Worm (Caenorhabditis elegans): Measurements from ENCODE around the gene acr-14.

The acr-14 gene

ce11 chrII:8144543-8144942 lies 32.5 kb downstream of the acr-14 start, which contains the start of gene F10B5.2:
F10B5.2 (plus strand) TSS chrII:8144762.
- TF ChIP-seq efl-1 (optimal IDR thresholded peaks at IDR 0.05) (no peak), efl-1 (GFP tag; optimal IDR thresholded peaks at IDR 0.05 in 1 of 2) (peak in 1 of 2 experiments; percentile 75), nhr-77 (tag; optimal IDR thresholded peaks at IDR 0.05) (no peak), lsy-2 (tag; optimal IDR thresholded peaks at IDR 0.05) (peak in 1 of 2 experiments; percentile 43), lin-13 (GFP tag; optimal IDR thresholded peaks at IDR 0.05) (no peak), efl-3 (GFP tag; optimal IDR thresholded peaks at IDR 0.05) (no peak), nhr-90 (tag; optimal IDR thresholded peaks at IDR 0.05; ENCODE audit: poor library complexity) (no peak)

ce11 chrII:8143278-8143931 lies 33.6 kb downstream of the acr-14 start, which contains the start of the genes ints-11 and rpl-10:
ints-11 (minus strand) TSS chrII:8143478.
rpl-10 (plus strand) TSS chrII:8143881.
- TF ChIP-seq elt-3 (tag; optimal IDR thresholded peaks at IDR 0.05) (peak in 1 of 6 experiments; percentile 33), nhr-237 (tag; optimal IDR thresholded peaks at IDR 0.05) (no peak), nhr-47 (tag; optimal IDR thresholded peaks at IDR 0.05) (peak; percentile 41), F16B12.6 (tag; optimal IDR thresholded peaks at IDR 0.05) (peak; percentile 83), rnt-1 (tag; optimal IDR thresholded peaks at IDR 0.05) (peak; percentile 44), dpl-1 (GFP tag; optimal IDR thresholded peaks at IDR 0.05) (peak; percentile 51 to 74 (median 71)), blmp-1 (tag; optimal IDR thresholded peaks at IDR 0.05) (peak; percentile 66), nhr-19 (GFP tag; conservative IDR thresholded peaks at IDR 0.05) (0 out of 2 replicates have a peak, but pooled peaks have one; percentile 23), pag-3 (tag; optimal IDR thresholded peaks at IDR 0.05; ENCODE audit: borderline replicate concordance, insufficient read depth) (no peak), ets-5 (GFP tag; IDR thresholded peaks at IDR 0.05) (no peak), alr-1 (tag; optimal IDR thresholded peaks at IDR 0.05; ENCODE audit: borderline replicate concordance) (no peak), ceh-82 (tag; optimal IDR thresholded peaks at IDR 0.05) (peak in 2 of 3 experiments; percentile 28 to 63), zag-1 (tag; optimal IDR thresholded peaks at IDR 0.05) (no peak), lin-13 (GFP tag; optimal IDR thresholded peaks at IDR 0.05) (peak; percentile 12), efl-3 (GFP tag; optimal IDR thresholded peaks at IDR 0.05) (no peak), swsn-7 (tag; optimal IDR thresholded peaks at IDR 0.05) (peak; percentile 29), lin-35 (GFP tag; optimal IDR thresholded peaks at IDR 0.05) (peak; percentile 79 to 83), nhr-85 (tag) (peak; percentile 72), mdl-1 (tag; optimal IDR thresholded peaks at IDR 0.05) (peak in 1 of 2 experiments; percentile 29), C04F5.9 (tag; optimal IDR thresholded peaks at IDR 0.05) (peak; percentile 41), lsy-2 (tag; optimal IDR thresholded peaks at IDR 0.05) (peak; percentile 89 to 98), lin-15B (tag; optimal IDR thresholded peaks at IDR 0.05) (peak; percentile 43), nhr-28 (tag; optimal IDR thresholded peaks at IDR 0.05) (no peak), fkh-8 (tag; optimal IDR thresholded peaks at IDR 0.05) (no peak), skn-1 (tag; optimal IDR thresholded peaks at IDR 0.05) (peak; percentile 56), snu-23 (GFP tag; optimal IDR thresholded peaks at IDR 0.05) (peak; percentile 73), xbp-1 (tag; optimal IDR thresholded peaks at IDR 0.05) (peak; percentile 48), lir-3 (tag; optimal IDR thresholded peaks at IDR 0.05; ENCODE audit: poor library complexity) (no peak), isw-1 (GFP tag; IDR thresholded peaks at IDR 0.05) (peak; percentile 31), tbx-2 (tag; optimal IDR thresholded peaks at IDR 0.05) (peak; percentile 19), C16A3.4 (tag; optimal IDR thresholded peaks at IDR 0.05) (peak; percentile 59), egl-13 (tag; optimal IDR thresholded peaks at IDR 0.05) (no peak), nhr-76 (tag; optimal IDR thresholded peaks at IDR 0.05) (no peak), nhr-90 (tag; optimal IDR thresholded peaks at IDR 0.05; ENCODE audit: poor library complexity) (no peak), zip-4 (GFP tag; optimal IDR thresholded peaks at IDR 0.05) (no peak), nhr-71 (tag; optimal IDR thresholded peaks at IDR 0.05) (peak; percentile 65), nhr-84 (tag; optimal IDR thresholded peaks at IDR 0.05) (no peak), mep-1 (tag; optimal IDR thresholded peaks at IDR 0.05) (peak; percentile 72), unc-86 (tag; optimal IDR thresholded peaks at IDR 0.05) (no peak), ceh-90 (tag; optimal IDR thresholded peaks at IDR 0.05) (no peak), efl-1 (optimal IDR thresholded peaks at IDR 0.05) (peak; percentile 67 to 74), efl-1 (GFP tag; optimal IDR thresholded peaks at IDR 0.05 in 1 of 2) (peak; percentile 70 to 90), unc-130 (tag; optimal IDR thresholded peaks at IDR 0.05) (peak; percentile 58), nhr-20 (tag; optimal IDR thresholded peaks at IDR 0.05) (peak; percentile 27)
